Fruit fly (Drosophila melanogaster): ENCODE results near the gene CG34174.

The CG34174 gene

dm6 chr2L:2196590-2197474 lies 17.2 kb upstream of the CG34174 start (continued):
- no peak for TF ChIP-seq GATAe (GFP tag; conservative IDR thresholded peaks at IDR 0.05)
- peak; percentile 74 for TF ChIP-seq CG4328 (GFP tag; optimal IDR thresholded peaks at IDR 0.05)
- TF ChIP-seq mirr (GFP tag; optimal IDR thresholded peaks at IDR 0.05): peak; percentile 86
- peak; percentile 62 for TF ChIP-seq CG6765 (GFP tag; optimal IDR thresholded peaks at IDR 0.05)
- TF ChIP-seq CG2875 (GFP tag; optimal IDR thresholded peaks at IDR 0.05): peak; percentile 55
- TF ChIP-seq HLH4C (GFP tag; IDR thresholded peaks at IDR 0.05; ENCODE audit: partially characterized antibody): no peak
- TF ChIP-seq CG15696 (tag; optimal IDR thresholded peaks at IDR 0.05): peak; percentile 24
- peak; percentile 16 for TF ChIP-seq CG8089 (GFP tag; optimal IDR thresholded peaks at IDR 0.05)
- peak; percentile 35 for TF ChIP-seq Ssrp (tag; optimal IDR thresholded peaks at IDR 0.05)
- peak; percentile 72 for TF ChIP-seq CG7556 (GFP tag; optimal IDR thresholded peaks at IDR 0.05)
- peak; percentile 35 for TF ChIP-seq CG8924 (tag; optimal IDR thresholded peaks at IDR 0.05)
- no peak for TF ChIP-seq CG6175 (GFP tag; IDR thresholded peaks at IDR 0.05)
- peak; percentile 86 for TF ChIP-seq CG7987 (GFP tag; optimal IDR thresholded peaks at IDR 0.05)
- no peak for TF ChIP-seq nau (GFP tag; optimal IDR thresholded peaks at IDR 0.05)
- peak; percentile 70 for TF ChIP-seq gcm (GFP tag; optimal IDR thresholded peaks at IDR 0.05)
- TF ChIP-seq B-H1 (GFP tag; IDR thresholded peaks at IDR 0.05): no peak
- TF ChIP-seq CHES-1-like (GFP tag; optimal IDR thresholded peaks at IDR 0.05): peak; percentile 3
- TF ChIP-seq CG12744 (GFP tag; optimal IDR thresholded peaks at IDR 0.05): peak; percentile 47
- no peak for TF ChIP-seq CG15073 (GFP tag; optimal IDR thresholded peaks at IDR 0.05)
- peak in 1 of 2 experiments; percentile 59 for TF ChIP-seq Hr51 (GFP tag; optimal IDR thresholded peaks at IDR 0.05)
- TF ChIP-seq CG9876 (GFP tag; optimal IDR thresholded peaks at IDR 0.05): no peak
- peak; percentile 53 for TF ChIP-seq CG15011 (GFP tag; optimal IDR thresholded peaks at IDR 0.05)
- peak; percentile 60 for TF ChIP-seq Oli (tag; optimal IDR thresholded peaks at IDR 0.05)
- TF ChIP-seq Neu2 (GFP tag; optimal IDR thresholded peaks at IDR 0.05; ENCODE audit: borderline replicate concordance): no peak
- peak in 1 of 2 experiments; percentile 19 for TF ChIP-seq Trl (optimal IDR thresholded peaks at IDR 0.05)
- no peak for TF ChIP-seq Trl (GFP tag; optimal IDR thresholded peaks at IDR 0.05)
- peak; percentile 86 for TF ChIP-seq HmgZ (tag; optimal IDR thresholded peaks at IDR 0.05)
- peak; percentile 61 for TF ChIP-seq Hand (GFP tag; optimal IDR thresholded peaks at IDR 0.05)
- peak; percentile 59 for TF ChIP-seq lilli (GFP tag; optimal IDR thresholded peaks at IDR 0.05)
- no peak for TF ChIP-seq tx (GFP tag; optimal IDR thresholded peaks at IDR 0.05)
- TF ChIP-seq CG31365 (tag; optimal IDR thresholded peaks at IDR 0.05): peak; percentile 63
- TF ChIP-seq trem (tag; optimal IDR thresholded peaks at IDR 0.05): peak; percentile 17
- no peak for TF ChIP-seq slbo (GFP tag; IDR thresholded peaks at IDR 0.05)
- TF ChIP-seq CG31441 (GFP tag; IDR thresholded peaks at IDR 0.05): no peak
- TF ChIP-seq Opbp (GFP tag; IDR thresholded peaks at IDR 0.05; ENCODE audit: partially characterized antibody): no peak
- TF ChIP-seq cad (GFP tag; optimal IDR thresholded peaks at IDR 0.05): no peak
- peak; percentile 2 for TF ChIP-seq corto (GFP tag; optimal IDR thresholded peaks at IDR 0.05)
- TF ChIP-seq aop (GFP tag; IDR thresholded peaks at IDR 0.05): no peak
- no peak for TF ChIP-seq CG9609 (GFP tag; optimal IDR thresholded peaks at IDR 0.05)
- TF ChIP-seq Hey (tag; optimal IDR thresholded peaks at IDR 0.05): peak; percentile 38
- TF ChIP-seq mam (GFP tag; optimal IDR thresholded peaks at IDR 0.05): peak; percentile 26
- TF ChIP-seq ttk (GFP tag; IDR thresholded peaks at IDR 0.05): no peak
- no peak for TF ChIP-seq Rx (GFP tag; IDR thresholded peaks at IDR 0.05)
- TF ChIP-seq CG3838 (GFP tag; optimal IDR thresholded peaks at IDR 0.05): peak; percentile 100
- TF ChIP-seq Dip2 (GFP tag; IDR thresholded peaks at IDR 0.05): no peak
- TF ChIP-seq hth (optimal IDR thresholded peaks at IDR 0.05): no peak
- TF ChIP-seq Oaz (GFP tag; IDR thresholded peaks at IDR 0.05): no peak
- TF ChIP-seq zen2 (GFP tag; IDR thresholded peaks at IDR 0.05; ENCODE audit: partially characterized antibody): no peak
- no peak for TF ChIP-seq NC2β (GFP tag; optimal IDR thresholded peaks at IDR 0.05)
- TF ChIP-seq CG2889 (GFP tag; IDR thresholded peaks at IDR 0.05): no peak

All from whole organism, embryonic.